Worm (Caenorhabditis elegans): ENCODE measurements around the gene C24D10.5.

DNA sequence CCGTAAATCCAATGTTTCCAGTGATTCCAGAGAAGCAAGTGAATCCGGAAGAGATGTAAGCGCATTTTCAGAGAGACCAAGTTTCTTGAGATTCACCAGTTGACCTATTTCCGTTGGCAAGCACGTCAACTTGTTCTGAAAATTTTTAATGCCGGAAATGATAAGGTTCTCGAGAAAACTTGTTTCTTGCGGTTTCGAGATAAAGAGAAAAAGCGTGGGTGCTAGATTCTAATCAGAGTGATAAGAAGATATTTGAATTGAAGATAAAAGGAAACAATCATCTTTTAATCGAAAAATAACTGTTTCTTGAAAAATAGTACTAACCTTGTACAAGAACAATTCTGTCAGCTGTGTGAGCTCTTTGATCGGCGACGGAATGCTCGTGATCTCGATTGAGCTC is 18.1 kb upstream of the C24D10.5 start:
- no peak for TF ChIP-seq ama-1 (optimal IDR thresholded peaks at IDR 0.05)
- no peak for TF ChIP-seq B0310.2 (tag; optimal IDR thresholded peaks at IDR 0.05)
- TF ChIP-seq tra-4 (tag; optimal IDR thresholded peaks at IDR 0.05), result no peak
- TF ChIP-seq ets-7 (tag; optimal IDR thresholded peaks at IDR 0.05), result no peak
- no peak for TF ChIP-seq flt-1 (GFP tag; IDR thresholded peaks at IDR 0.05)
- no peak for TF ChIP-seq F13C5.2 (tag; optimal IDR thresholded peaks at IDR 0.05)
- TF ChIP-seq aly-1 (tag; optimal IDR thresholded peaks at IDR 0.05), result no peak
- TF ChIP-seq hmg-4 (GFP tag; optimal IDR thresholded peaks at IDR 0.05), result no peak
- no peak for TF ChIP-seq ceh-36 (tag; optimal IDR thresholded peaks at IDR 0.05)
- no peak for TF ChIP-seq hnd-1 (tag; optimal IDR thresholded peaks at IDR 0.05)

All from whole organism, early embryonic.